Worm (Caenorhabditis elegans) whole organism, L4 larva: ENCODE measurements around the gene F48E8.3.

ENCODE experiments used
- F10B5.3 ChIP-seq: sonication (generic microtip); optimal IDR thresholded peaks from 2 replicates; lab custom pipeline; 2016; ENCODE audit warnings: mild to moderate bottlenecking, missing genetic modification characterization, missing compliant biosample characterization
- F26F4.8 ChIP-seq: fragments of 200-800 bp; sonication (Bioruptor generic); conservative IDR thresholded peaks from 2 replicates; pipeline ENCODE4 v1.3.6; 2022; ENCODE audit warnings: missing genetic modification characterization, missing compliant biosample characterization
- F37D6.2 ChIP-seq: sonication (generic microtip); optimal IDR thresholded peaks from 2 replicates; lab custom pipeline; 2016; ENCODE audit warnings: mild to moderate bottlenecking, missing genetic modification characterization, missing compliant biosample characterization
- Y5F2A.4 ChIP-seq: fragments of 200-800 bp; sonication (Bioruptor generic); optimal IDR thresholded peaks from 2 replicates; lab custom pipeline; 2018; ENCODE audit warnings: mild to moderate bottlenecking, missing genetic modification characterization, missing compliant biosample characterization
- ZK546.5 ChIP-seq, 2 experiments: sonication (generic microtip); optimal IDR thresholded peaks; 2 replicates each; lab custom pipeline; 2017; ENCODE audit warnings: missing biosample characterization in 2 of 2, missing genetic modification characterization in 2 of 2
- aha-1 ChIP-seq: fragments of 150-350 bp; peaks from one replicate; lab custom pipeline; 2014; ENCODE audit warnings: missing biosample characterization, missing genetic modification characterization
- aly-2 ChIP-seq: sonication (generic microtip); optimal IDR thresholded peaks from 2 replicates; lab custom pipeline; 2018; ENCODE audit warnings: missing biosample characterization, missing genetic modification characterization
- arid-1 ChIP-seq: fragments of 200-800 bp; sonication (Bioruptor generic); conservative IDR thresholded peaks from 2 replicates; pipeline ENCODE4 v1.3.6; 2022; ENCODE audit warnings: missing genetic modification reagents, missing genetic modification characterization, missing compliant biosample characterization
- ceh-28 ChIP-seq: fragments of 150-350 bp; optimal IDR thresholded peaks from 2 replicates; lab custom pipeline; 2014; ENCODE audit warnings: missing biosample characterization, missing genetic modification reagents, missing genetic modification characterization
- ceh-32 ChIP-seq: sonication (generic microtip); optimal IDR thresholded peaks from 2 replicates; lab custom pipeline; 2016; ENCODE audit warnings: mild to moderate bottlenecking, missing genetic modification characterization, missing compliant biosample characterization; ENCODE audit not compliant: poor library complexity
- daf-16 ChIP-seq, 3 experiments: sonication (generic microtip); optimal IDR thresholded peaks; 2 replicates each; lab custom pipeline; 2016 to 2017; ENCODE audit warnings: missing genetic modification characterization in 3 of 3, missing genetic modification reagents in 3 of 3, mild to moderate bottlenecking in 2 of 3, missing compliant biosample characterization in 2 of 3, missing biosample characterization in 1 of 3, moderate library complexity in 1 of 3
- dmd-9 ChIP-seq: fragments of 200-800 bp; sonication (Bioruptor generic); IDR thresholded peaks from 2 replicates; pipeline ENCODE4 v1.3.6; 2022; ENCODE audit warnings: missing genetic modification reagents, missing genetic modification characterization, missing compliant biosample characterization
- dpl-1 ChIP-seq: fragments of 150-350 bp; optimal IDR thresholded peaks from 2 replicates; lab custom pipeline; 2014; ENCODE audit warnings: missing biosample characterization, missing genetic modification reagents, missing genetic modification characterization
- fos-1 ChIP-seq: fragments of 150-350 bp; optimal IDR thresholded peaks from 2 replicates; lab custom pipeline; 2014; ENCODE audit warnings: missing biosample characterization, missing genetic modification characterization
- hif-1 ChIP-seq, 2 experiments: sonication (generic microtip); optimal IDR thresholded peaks; 2 replicates each; lab custom pipeline; 2016 to 2017; ENCODE audit warnings: missing compliant biosample characterization in 2 of 2, missing genetic modification characterization in 2 of 2, missing genetic modification reagents in 2 of 2, missing genotype in 2 of 2, mild to moderate bottlenecking in 1 of 2
- hlh-11 ChIP-seq: fragments of 200-800 bp; sonication (Bioruptor generic); optimal IDR thresholded peaks from 2 replicates; lab custom pipeline; 2018; ENCODE audit warnings: mild to moderate bottlenecking, missing genetic modification characterization, missing compliant biosample characterization
- hlh-30 ChIP-seq: sonication (generic microtip); optimal IDR thresholded peaks from 2 replicates; lab custom pipeline; 2017; ENCODE audit warnings: antibody characterized with exemption, mild to moderate bottlenecking, missing genetic modification characterization, missing compliant biosample characterization; ENCODE audit not compliant: insufficient read depth
- hmg-1.1 ChIP-seq: fragments of 200-800 bp; sonication (Bioruptor generic); IDR thresholded peaks from 2 replicates; pipeline ENCODE4 v1.3.6; 2022; ENCODE audit warnings: missing genetic modification reagents, missing genetic modification characterization, missing compliant biosample characterization
- jun-1 ChIP-seq: fragments of 150-350 bp; optimal IDR thresholded peaks from 2 replicates; lab custom pipeline; 2014; ENCODE audit warnings: missing biosample characterization, missing genetic modification reagents, missing genetic modification characterization
- lin-29 ChIP-seq: fragments of 200-800 bp; sonication (Bioruptor generic); IDR thresholded peaks from 2 replicates; pipeline ENCODE4 v1.3.6; 2022; ENCODE audit warnings: missing genetic modification reagents, missing genetic modification characterization, missing compliant biosample characterization
- lir-3 ChIP-seq: sonication (generic microtip); optimal IDR thresholded peaks from 2 replicates; lab custom pipeline; 2016; ENCODE audit warnings: mild to moderate bottlenecking, missing genetic modification characterization, missing compliant biosample characterization
- lsy-2 ChIP-seq, 2 experiments: fragments of 150-350 bp in 1 of 2; sonication (generic microtip) in 1 of 2; optimal IDR thresholded peaks; 2 replicates each; lab custom pipeline; 2014 to 2017; ENCODE audit warnings: missing biosample characterization in 2 of 2, missing genetic modification characterization in 2 of 2
- madf-5 ChIP-seq, 2 experiments: fragments of 200-800 bp; sonication (Bioruptor generic); IDR thresholded peaks; 2 replicates each; pipeline ENCODE4 v1.3.6; 2022; ENCODE audit warnings: missing compliant biosample characterization in 2 of 2, missing genetic modification characterization in 2 of 2
- mdl-1 ChIP-seq, 2 experiments: fragments of 150-350 bp in 1 of 2; sonication (generic microtip) in 1 of 2; optimal IDR thresholded peaks; 2 replicates each; lab custom pipeline; 2014 to 2017; ENCODE audit warnings: missing biosample characterization in 2 of 2, missing genetic modification characterization in 2 of 2
- mdt-29 ChIP-seq: fragments of 200-800 bp; sonication (Bioruptor generic); IDR thresholded peaks from 2 replicates; pipeline ENCODE4 v1.3.6; 2022; ENCODE audit warnings: missing genetic modification reagents, missing genetic modification characterization, missing compliant biosample characterization
- mes-2 ChIP-seq: sonication (generic microtip); optimal IDR thresholded peaks from 2 replicates; lab custom pipeline; 2016; ENCODE audit warnings: missing genotype, mild to moderate bottlenecking, missing genetic modification characterization, missing compliant biosample characterization; ENCODE audit not compliant: poor library complexity, severe bottlenecking
- mxl-2 ChIP-seq: fragments of 200-800 bp; sonication (Bioruptor generic); conservative IDR thresholded peaks from 2 replicates; pipeline ENCODE4 v1.3.6; 2022; ENCODE audit warnings: missing genetic modification reagents, missing genetic modification characterization, missing compliant biosample characterization
- mxl-3 ChIP-seq: fragments of 200-800 bp; sonication (Bioruptor generic); optimal IDR thresholded peaks from 2 replicates; lab custom pipeline; 2018; ENCODE audit warnings: mild to moderate bottlenecking, missing genetic modification characterization, missing compliant biosample characterization
- nhr-11 ChIP-seq: fragments of 150-350 bp; optimal IDR thresholded peaks from 2 replicates; lab custom pipeline; 2014; ENCODE audit warnings: missing biosample characterization, missing genetic modification characterization
- nhr-111 ChIP-seq: fragments of 200-800 bp; sonication (Bioruptor generic); optimal IDR thresholded peaks from 2 replicates; lab custom pipeline; 2018; ENCODE audit warnings: mild to moderate bottlenecking, missing genetic modification characterization, missing compliant biosample characterization
- nhr-237 ChIP-seq: sonication (generic microtip); optimal IDR thresholded peaks from 2 replicates; lab custom pipeline; 2017; ENCODE audit warnings: missing biosample characterization, missing genetic modification characterization
- nhr-25 ChIP-seq: sonication (generic microtip); optimal IDR thresholded peaks from 2 replicates; lab custom pipeline; 2017; ENCODE audit warnings: missing genetic modification characterization, mild to moderate bottlenecking, missing compliant biosample characterization, antibody characterized with exemption, moderate library complexity, borderline replicate concordance; ENCODE audit not compliant: insufficient read depth
- nhr-41 ChIP-seq: fragments of 200-800 bp; sonication (Bioruptor generic); IDR thresholded peaks from 2 replicates; pipeline ENCODE4 v1.3.6; 2022; ENCODE audit warnings: missing genetic modification reagents, missing genetic modification characterization, missing compliant biosample characterization
- nhr-48 ChIP-seq: sonication (generic microtip); optimal IDR thresholded peaks from 2 replicates; lab custom pipeline; 2016; ENCODE audit warnings: mild to moderate bottlenecking, missing genetic modification characterization, missing compliant biosample characterization
- nhr-77 ChIP-seq: fragments of 150-350 bp; optimal IDR thresholded peaks from 2 replicates; lab custom pipeline; 2014; ENCODE audit warnings: missing biosample characterization, missing genetic modification characterization
- pqm-1 ChIP-seq: sonication (generic microtip); optimal IDR thresholded peaks from 2 replicates; lab custom pipeline; 2017; ENCODE audit warnings: missing biosample characterization, missing genetic modification characterization
- rbr-2 ChIP-seq: sonication (generic microtip); optimal IDR thresholded peaks from 2 replicates; lab custom pipeline; 2016; ENCODE audit warnings: missing genotype, missing genetic modification characterization, missing compliant biosample characterization
- saeg-2 ChIP-seq: fragments of 200-800 bp; sonication (Bioruptor generic); IDR thresholded peaks from 2 replicates; pipeline ENCODE4 v1.3.6; 2022; ENCODE audit warnings: missing genetic modification reagents, missing genetic modification characterization, missing compliant biosample characterization
- skn-1 ChIP-seq: fragments of 150-350 bp; optimal IDR thresholded peaks from 2 replicates; lab custom pipeline; 2014; ENCODE audit warnings: missing biosample characterization, missing genetic modification characterization
- snpc-4 ChIP-seq: fragments of 150-350 bp; optimal IDR thresholded peaks from 2 replicates; lab custom pipeline; 2014; ENCODE audit warnings: missing biosample characterization, missing genetic modification characterization
- tag-97 ChIP-seq: fragments of 200-800 bp; sonication (Bioruptor generic); IDR thresholded peaks from 2 replicates; pipeline ENCODE4 v1.3.6; 2022; ENCODE audit warnings: missing genetic modification characterization, missing compliant biosample characterization
- tra-1 ChIP-seq: fragments of 200-800 bp; sonication (Bioruptor generic); IDR thresholded peaks from 2 replicates; pipeline ENCODE4 v1.3.6; 2022; ENCODE audit warnings: missing genetic modification reagents, missing genetic modification characterization, missing compliant biosample characterization
- unc-130 ChIP-seq: sonication (generic microtip); optimal IDR thresholded peaks from 2 replicates; lab custom pipeline; 2016; ENCODE audit warnings: missing genetic modification reagents, missing genetic modification characterization, missing compliant biosample characterization
- unc-62 ChIP-seq, 3 experiments: fragments of 150-350 bp in 1 of 3; sonication (generic microtip); optimal IDR thresholded peaks in 2 of 3; peaks in 1 of 3; 1 replicate in 1 of 3; 2 replicates in 2 of 3; lab custom pipeline; 2014 to 2017; ENCODE audit warnings: missing biosample characterization in 3 of 3, missing genetic modification characterization in 3 of 3, missing genetic modification reagents in 3 of 3, missing genotype in 1 of 3
- vab-7 ChIP-seq: fragments of 200-800 bp; sonication (Bioruptor generic); IDR thresholded peaks from 2 replicates; pipeline ENCODE4 v1.3.6; 2022; ENCODE audit warnings: missing genetic modification reagents, missing genetic modification characterization, missing compliant biosample characterization
- zag-1 ChIP-seq: fragments of 150-350 bp; optimal IDR thresholded peaks from 2 replicates; lab custom pipeline; 2014; ENCODE audit warnings: missing biosample characterization, missing genetic modification characterization
- zfp-2 ChIP-seq: sonication (generic microtip); optimal IDR thresholded peaks from 2 replicates; lab custom pipeline; 2016; ENCODE audit warnings: mild to moderate bottlenecking, missing genetic modification characterization, missing compliant biosample characterization
- zfp-3 ChIP-seq: fragments of 200-800 bp; sonication (Bioruptor generic); conservative IDR thresholded peaks from 2 replicates; pipeline ENCODE4 v1.3.6; 2022; ENCODE audit warnings: missing genetic modification reagents, missing genetic modification characterization, missing compliant biosample characterization
- zip-2 ChIP-seq: fragments of 150-350 bp; optimal IDR thresholded peaks from 2 replicates; lab custom pipeline; 2014; ENCODE audit warnings: missing biosample characterization, missing genetic modification characterization
- ztf-7 ChIP-seq: fragments of 150-350 bp; optimal IDR thresholded peaks from 2 replicates; lab custom pipeline; 2014; ENCODE audit warnings: missing biosample characterization, missing genetic modification characterization

The F48E8.3 gene

DNA sequence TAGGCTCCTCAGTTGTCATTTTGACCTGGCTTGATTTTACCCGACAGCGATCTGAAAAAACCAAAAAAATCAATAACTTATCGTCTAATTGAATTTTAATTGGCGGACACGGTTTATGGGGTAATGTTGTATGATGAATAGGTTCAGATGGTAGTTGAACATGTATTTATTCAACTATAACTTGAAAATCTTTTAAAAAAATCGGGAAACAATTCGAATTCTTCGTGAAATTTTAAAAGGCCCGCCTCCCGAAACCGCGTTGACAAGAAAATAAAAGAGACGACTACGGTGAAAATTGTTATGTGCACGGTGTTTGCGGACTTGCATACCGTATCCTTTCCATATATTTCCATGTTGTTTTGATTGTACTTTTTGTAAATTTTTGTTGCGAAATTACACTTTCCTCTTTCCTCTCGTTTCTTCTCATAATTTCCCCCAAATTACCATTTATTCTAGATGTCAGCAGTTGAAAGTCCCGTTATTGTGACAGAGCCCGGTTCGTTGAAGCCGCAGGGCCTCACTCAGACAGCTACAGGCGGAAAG lies 18.4 kb upstream of the F48E8.3 start, which contains the start of the genes T24G10.2 and disl-2 (continued):
- TF ChIP-seq mxl-2 (GFP tag; lab: Robert Waterston, UW): no peak
- no peak for TF ChIP-seq zag-1 (tag; lab: Kevin White, UChicago)
- no peak for TF ChIP-seq lin-29
- no peak for TF ChIP-seq arid-1 (GFP tag; lab: Robert Waterston, UW)
- TF ChIP-seq ceh-32 (tag; lab: Kevin White, UChicago): no peak
- no peak for TF ChIP-seq zfp-2 (tag; lab: Kevin White, UChicago)
- TF ChIP-seq hmg-1.1 (GFP tag; lab: Robert Waterston, UW): no peak
- no peak for TF ChIP-seq fos-1 (tag; lab: Kevin White, UChicago)
- TF ChIP-seq unc-130 (GFP tag; lab: Kevin White, UChicago): no peak
- no peak for TF ChIP-seq skn-1 (tag; lab: Kevin White, UChicago)
- TF ChIP-seq nhr-25 (tag; lab: Kevin White, UChicago): no peak
- no peak for TF ChIP-seq tag-97 (GFP tag; lab: Robert Waterston, UW)
- TF ChIP-seq daf-16 (GFP tag; optimal IDR thresholded peaks at IDR 0.05; lab: Kevin White, UChicago): no peak
- peak; percentile 48 for TF ChIP-seq daf-16 (tag; optimal IDR thresholded peaks at IDR 0.05; lab: Kevin White, UChicago)
- no peak for TF ChIP-seq unc-62 (GFP tag; optimal IDR thresholded peaks at IDR 0.05 in 1 of 2; lab: Kevin White, UChicago)
- TF ChIP-seq unc-62 (tag; optimal IDR thresholded peaks at IDR 0.05; lab: Kevin White, UChicago): no peak
- no peak for TF ChIP-seq jun-1 (tag; lab: Kevin White, UChicago)
- no peak for TF ChIP-seq F26F4.8 (GFP tag; lab: Robert Waterston, UW)
- no peak for TF ChIP-seq mxl-3 (GFP tag; lab: Kevin White, UChicago)
- no peak for TF ChIP-seq snpc-4
- TF ChIP-seq ceh-28 (tag; lab: Kevin White, UChicago): peak; percentile 35
- no peak for TF ChIP-seq F10B5.3 (tag; lab: Kevin White, UChicago)
- TF ChIP-seq nhr-111 (GFP tag; lab: Kevin White, UChicago): no peak
- no peak for TF ChIP-seq vab-7
- TF ChIP-seq mdl-1 (tag; optimal IDR thresholded peaks at IDR 0.05; lab: Kevin White, UChicago): no peak
- no peak for TF ChIP-seq hif-1 (tag; optimal IDR thresholded peaks at IDR 0.05; lab: Kevin White, UChicago)
- no peak for TF ChIP-seq nhr-237 (tag; lab: Kevin White, UChicago)
- TF ChIP-seq tra-1 (GFP tag; lab: Robert Waterston, UW): no peak
- no peak for TF ChIP-seq saeg-2 (GFP tag; lab: Robert Waterston, UW)
- no peak for TF ChIP-seq nhr-77 (tag; lab: Kevin White, UChicago)
- TF ChIP-seq hlh-11 (tag; lab: Kevin White, UChicago): no peak
- TF ChIP-seq ZK546.5 (tag; optimal IDR thresholded peaks at IDR 0.05; lab: Kevin White, UChicago): no peak
- no peak for TF ChIP-seq zfp-3 (GFP tag; lab: Robert Waterston, UW)
- peak; percentile 4 for TF ChIP-seq hlh-30 (tag; lab: Kevin White, UChicago)
- TF ChIP-seq pqm-1: no peak
- TF ChIP-seq ztf-7: no peak
- no peak for TF ChIP-seq nhr-41 (GFP tag; lab: Robert Waterston, UW)
- peak; percentile 65 for TF ChIP-seq dpl-1 (GFP tag; lab: Kevin White, UChicago)
- TF ChIP-seq Y5F2A.4: no peak
- TF ChIP-seq nhr-48: no peak
- TF ChIP-seq aly-2 (tag; lab: Kevin White, UChicago): no peak
- peak; percentile 2 for TF ChIP-seq rbr-2 (tag; lab: Kevin White, UChicago)
- TF ChIP-seq nhr-11 (tag; lab: Kevin White, UChicago): no peak
- no peak for TF ChIP-seq madf-5 (GFP tag; IDR thresholded peaks at IDR 0.05; lab: Robert Waterston, UW)
- no peak for TF ChIP-seq zip-2 (tag; lab: Kevin White, UChicago)
- no peak for TF ChIP-seq mdt-29
- no peak for TF ChIP-seq dmd-9
- TF ChIP-seq aha-1 (tag; lab: Kevin White, UChicago): no peak
- no peak for TF ChIP-seq lir-3
- peak; percentile 90 to 99 for TF ChIP-seq lsy-2 (tag; optimal IDR thresholded peaks at IDR 0.05; lab: Kevin White, UChicago)
- no peak for TF ChIP-seq F37D6.2
- TF ChIP-seq mes-2 (tag; lab: Kevin White, UChicago): peak; percentile 75
